Worm (Caenorhabditis elegans): ENCODE results near the gene irld-50.

The irld-50 gene

DNA sequence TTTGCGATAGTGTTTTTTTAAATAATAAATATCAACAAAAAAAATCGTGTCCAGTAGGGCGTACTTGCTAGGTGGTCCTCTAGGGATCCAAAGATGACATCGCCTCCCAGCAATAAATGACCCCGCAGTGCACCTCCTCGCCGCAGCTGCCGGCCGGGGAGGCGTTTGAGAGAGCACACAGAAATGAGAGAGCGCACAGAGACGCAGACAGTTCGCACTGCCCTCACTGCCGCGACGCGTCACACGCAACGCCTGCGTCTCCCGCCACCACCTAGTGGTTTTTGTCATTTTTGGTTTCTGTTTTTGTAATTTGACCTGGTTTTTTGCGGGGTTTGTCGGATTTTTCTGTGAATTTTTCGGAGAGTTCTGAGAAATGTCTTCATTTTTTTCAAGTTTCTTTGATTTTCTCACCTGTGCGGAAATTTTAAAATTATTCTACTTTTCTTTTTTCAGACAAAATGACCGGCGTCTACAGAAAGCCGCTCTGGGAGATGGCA, 44.0 kb upstream of the irld-50 start, which contains the start of gene lido-7 (continued):
- TF ChIP-seq ekl-4 (GFP tag; IDR thresholded peaks at IDR 0.05) (0 out of 2 replicates have a peak, but pooled peaks have one; percentile 19), F52B5.7 (tag; optimal IDR thresholded peaks at IDR 0.05) (no peak), bed-2 (GFP tag; IDR thresholded peaks at IDR 0.05) (no peak), ztf-25 (GFP tag; IDR thresholded peaks at IDR 0.05) (no peak), snpc-1.1 (tag; optimal IDR thresholded peaks at IDR 0.05; ENCODE audit: insufficient read depth) (no peak), ceh-27 (GFP tag; optimal IDR thresholded peaks at IDR 0.05) (peak; percentile 63), aptf-3 (GFP tag; IDR thresholded peaks at IDR 0.05) (no peak), ceh-40 (GFP tag; IDR thresholded peaks at IDR 0.05) (no peak), nfya-1 (tag; optimal IDR thresholded peaks at IDR 0.05; ENCODE audit: borderline replicate concordance, insufficient read depth) (no peak), B0336.3 (GFP tag; IDR thresholded peaks at IDR 0.05) (no peak), repo-1 (tag; optimal IDR thresholded peaks at IDR 0.05) (no peak), mxl-1 (tag; optimal IDR thresholded peaks at IDR 0.05) (no peak), lin-40 (tag; optimal IDR thresholded peaks at IDR 0.05) (no peak), ZK185.1 (tag; optimal IDR thresholded peaks at IDR 0.05; ENCODE audit: poor library complexity, severe bottlenecking) (no peak), cebp-1 (GFP tag; IDR thresholded peaks at IDR 0.05) (peak; percentile 27; the same call in 1 of the 2 replicates), cebp-1 (tag; optimal IDR thresholded peaks at IDR 0.05) (peak; percentile 51), hmg-1.2 (GFP tag; IDR thresholded peaks at IDR 0.05) (peak; percentile 94), bed-1 (GFP tag; IDR thresholded peaks at IDR 0.05) (no peak), nhr-179 (tag; optimal IDR thresholded peaks at IDR 0.05) (no peak), lsy-27 (tag; optimal IDR thresholded peaks at IDR 0.05; ENCODE audit: borderline replicate concordance, insufficient read depth) (no peak), madf-10 (tag; optimal IDR thresholded peaks at IDR 0.05) (peak; percentile 11), dox-1 (GFP tag; IDR thresholded peaks at IDR 0.05) (peak; percentile 36; the same call in 1 of the 2 replicates), egrh-3 (GFP tag; IDR thresholded peaks at IDR 0.05) (peak; percentile 83; the same call in 1 of the 2 replicates), B0019.2 (GFP tag; conservative IDR thresholded peaks at IDR 0.05) (no peak), dpff-1 (tag; optimal IDR thresholded peaks at IDR 0.05) (no peak), unc-130 (GFP tag; optimal IDR thresholded peaks at IDR 0.05) (no peak), ztf-3 (GFP tag; optimal IDR thresholded peaks at IDR 0.05) (no peak), dpl-1 (GFP tag; optimal IDR thresholded peaks at IDR 0.05) (no peak), F33H1.4 (GFP tag; IDR thresholded peaks at IDR 0.05) (no peak), ztf-28 (GFP tag; IDR thresholded peaks at IDR 0.05) (no peak), snpc-1.3 (tag; optimal IDR thresholded peaks at IDR 0.05; ENCODE audit: insufficient read depth) (no peak), snpc-3.4 (tag; optimal IDR thresholded peaks at IDR 0.05) (no peak), ceh-58 (GFP tag; IDR thresholded peaks at IDR 0.05) (no peak), him-1 (tag; optimal IDR thresholded peaks at IDR 0.05) (no peak), mel-28 (tag; optimal IDR thresholded peaks at IDR 0.05; ENCODE audit: borderline replicate concordance) (no peak), K11D2.4 (GFP tag; IDR thresholded peaks at IDR 0.05) (0 out of 2 replicates have a peak, but pooled peaks have one; percentile 26), tlf-1 (GFP tag; optimal IDR thresholded peaks at IDR 0.05) (no peak), D2030.7 (GFP tag; IDR thresholded peaks at IDR 0.05) (no peak), sdz-38 (tag; optimal IDR thresholded peaks at IDR 0.05) (no peak), chd-7 (tag; optimal IDR thresholded peaks at IDR 0.05) (no peak), atf-7 (tag; optimal IDR thresholded peaks at IDR 0.05) (no peak), zfh-2 (GFP tag; conservative IDR thresholded peaks at IDR 0.05) (peak; percentile 89), lir-1 (GFP tag; conservative IDR thresholded peaks at IDR 0.05) (no peak), lin-54 (GFP tag; optimal IDR thresholded peaks at IDR 0.05) (no peak), ceh-100 (GFP tag; IDR thresholded peaks at IDR 0.05) (peak; percentile 74), xnd-1 (tag; optimal IDR thresholded peaks at IDR 0.05) (no peak), ztf-6 (GFP tag; IDR thresholded peaks at IDR 0.05) (no peak), unc-62 (GFP tag; optimal IDR thresholded peaks at IDR 0.05) (no peak), cebp-2 (GFP tag; IDR thresholded peaks at IDR 0.05) (no peak)

Data from whole organism, young adult.